Worm (Caenorhabditis elegans) whole organism, midembryonic: ENCODE data around the gene W06F12.3.

Experiments used
- T22C8.4 ChIP-seq: fragments of 200-800 bp; sonication (Bioruptor generic); IDR thresholded peaks from 2 replicates; pipeline ENCODE4 v1.3.6; 2022; ENCODE audit warnings: missing genetic modification characterization, missing compliant biosample characterization
- flt-1 ChIP-seq: fragments of 200-800 bp; sonication (Bioruptor generic); IDR thresholded peaks from 2 replicates; pipeline ENCODE4 v1.3.6; 2022; ENCODE audit warnings: missing genetic modification characterization, missing compliant biosample characterization
- klf-2 ChIP-seq: fragments of 200-800 bp; sonication (Bioruptor generic); conservative IDR thresholded peaks from 2 replicates; pipeline ENCODE4 v1.3.6; 2022; ENCODE audit warnings: missing genetic modification reagents, missing genetic modification characterization, missing compliant biosample characterization
- med-1 ChIP-seq: sonication (generic microtip); optimal IDR thresholded peaks from 2 replicates; lab custom pipeline; 2017; ENCODE audit warnings: missing genetic modification characterization, mild to moderate bottlenecking, missing compliant biosample characterization, antibody characterized with exemption, missing genetic modification reagents; ENCODE audit not compliant: insufficient read depth
- tab-1 ChIP-seq: fragments of 200-800 bp; sonication (Bioruptor generic); IDR thresholded peaks from 2 replicates; pipeline ENCODE4 v1.3.6; 2022; ENCODE audit warnings: missing genetic modification characterization, missing compliant biosample characterization

DNA sequence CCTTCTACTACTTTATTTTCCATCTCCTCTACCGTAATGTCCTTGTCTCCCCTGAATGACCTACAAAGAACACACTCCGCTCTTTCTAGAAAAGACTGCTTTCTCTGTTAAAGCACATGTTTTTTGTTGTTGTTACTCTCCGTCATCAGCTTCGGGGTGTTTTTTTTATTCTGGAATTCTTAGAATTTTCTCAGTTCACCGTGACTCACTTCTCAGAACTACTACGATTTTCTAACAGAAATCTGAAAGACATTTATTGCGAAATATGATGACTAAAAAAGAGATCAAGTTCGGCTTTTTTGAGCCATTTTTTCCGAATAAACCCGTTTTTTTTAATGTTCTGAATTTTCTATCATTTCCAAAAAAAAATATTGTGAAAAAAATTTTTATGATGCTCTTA is 18.6 kb upstream of the W06F12.3 start:
- TF ChIP-seq klf-2 (GFP tag; lab: Robert Waterston, UW) (no peak), tab-1 (GFP tag; lab: Robert Waterston, UW) (no peak), flt-1 (no peak), T22C8.4 (GFP tag; lab: Robert Waterston, UW) (no peak), med-1 (GFP tag; lab: Kevin White, UChicago) (no peak)
